Fruit fly (Drosophila melanogaster) Kc167 (cell line): ENCODE results near the gene CG9682.

Experiments
- Myc ChIP-seq: fragments of >200 bp; optimal IDR thresholded peaks from 2 replicates; lab custom pipeline; 2017; ENCODE audit warnings: missing external identifiers
- Sin3A ChIP-seq: fragments of >200 bp; optimal IDR thresholded peaks from 2 replicates; lab custom pipeline; 2018; ENCODE audit warnings: missing external identifiers
- h ChIP-seq: fragments of >200 bp; optimal IDR thresholded peaks from 3 replicates; lab custom pipeline; 2018; ENCODE audit warnings: missing external identifiers
- insv ChIP-seq: fragments of >200 bp; optimal IDR thresholded peaks from 3 replicates; lab custom pipeline; 2018; ENCODE audit warnings: missing external identifiers
- psq ChIP-seq: fragments of >200 bp; optimal IDR thresholded peaks from 2 replicates; lab custom pipeline; 2017; ENCODE audit warnings: missing external identifiers
- ttk ChIP-seq: sonication (Bioruptor generic); optimal IDR thresholded peaks from 2 replicates; lab custom pipeline; 2017; ENCODE audit warnings: missing external identifiers

The CG9682 gene

DNA sequence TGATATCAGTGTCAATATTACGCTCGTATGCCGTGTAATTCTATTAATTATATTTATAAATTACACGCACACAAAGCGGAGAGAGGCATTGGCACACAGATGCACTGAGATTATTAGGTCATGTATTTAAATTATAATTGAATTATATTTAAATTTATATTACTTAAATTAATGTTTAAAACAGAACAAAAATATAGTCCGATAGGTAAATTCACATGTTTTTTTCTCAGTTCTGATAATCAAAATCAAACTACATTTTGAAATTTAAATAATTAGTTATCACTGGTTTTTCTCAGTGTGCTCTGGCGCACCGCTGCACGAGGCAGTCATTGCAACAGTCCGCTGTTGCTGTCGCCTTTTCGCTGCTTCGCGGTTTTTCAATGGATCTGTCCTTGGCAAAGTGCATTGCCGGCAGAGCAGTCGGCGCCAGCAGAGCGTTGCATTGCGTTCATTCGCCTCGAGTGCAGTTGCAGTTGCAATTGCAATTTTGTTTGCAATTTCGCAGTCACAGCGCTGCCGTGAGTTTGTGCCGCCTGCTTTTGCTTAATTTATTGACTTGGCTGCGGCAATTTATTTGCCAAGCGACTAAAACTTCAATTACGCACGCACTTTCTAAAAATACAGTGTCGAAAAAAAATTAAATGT is 42.9 kb downstream of the CG9682 start:
- TF ChIP-seq insv (lab: Kevin White, UChicago) (no peak), h (lab: Kevin White, UChicago) (no peak), ttk (lab: Kevin White, UChicago) (no peak), Sin3A (no peak), psq (lab: Kevin White, UChicago) (no peak), Myc (lab: Kevin White, UChicago) (no peak)

DNA sequence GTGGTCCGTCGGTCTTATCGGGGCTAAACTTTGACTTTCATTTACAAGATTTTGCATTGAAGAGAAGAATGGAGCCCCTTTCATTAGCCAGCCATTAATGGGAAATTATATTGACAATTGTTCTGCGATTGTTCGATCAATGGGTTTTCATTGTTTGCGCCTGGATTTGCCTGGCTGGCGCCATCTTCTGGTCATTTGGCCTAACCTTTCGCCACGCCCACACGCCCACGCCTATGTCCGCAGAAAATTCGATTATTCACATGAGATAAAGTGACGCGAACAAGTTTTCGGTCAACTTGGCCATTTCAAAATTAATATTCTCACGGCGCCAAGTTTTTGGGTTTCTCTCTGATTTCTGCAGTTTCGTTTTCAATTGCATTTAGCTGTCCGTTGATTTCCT is 43.9 kb downstream of the CG9682 start:
- TF ChIP-seq Myc (lab: Kevin White, UChicago), result no peak
- no peak for TF ChIP-seq psq (lab: Kevin White, UChicago)
- no peak for TF ChIP-seq insv (lab: Kevin White, UChicago)
- no peak for TF ChIP-seq ttk (lab: Kevin White, UChicago)

DNA sequence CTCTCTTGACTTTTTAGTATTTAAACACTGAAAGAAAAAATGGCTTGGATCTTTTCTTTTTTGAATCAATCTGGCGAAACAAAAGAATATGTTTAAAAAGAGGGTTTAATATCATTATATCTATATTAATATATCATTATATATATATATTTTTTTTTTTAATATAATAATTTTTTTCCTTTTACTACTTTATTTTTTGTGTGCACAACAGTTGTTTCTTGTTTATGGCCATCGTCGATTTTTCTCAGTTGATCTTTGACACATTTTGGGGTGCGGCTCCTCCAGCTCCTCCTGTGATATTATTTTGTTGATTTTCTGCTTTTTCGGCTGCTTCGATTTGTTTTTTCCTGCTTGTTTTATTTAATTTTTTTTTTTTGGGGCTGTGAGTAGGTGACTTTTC is 44.3 kb downstream of the CG9682 start:
- TF ChIP-seq h (lab: Kevin White, UChicago) (no peak), Myc (lab: Kevin White, UChicago) (no peak), ttk (lab: Kevin White, UChicago) (no peak), insv (lab: Kevin White, UChicago) (no peak), Sin3A (no peak), psq (lab: Kevin White, UChicago) (no peak)

DNA sequence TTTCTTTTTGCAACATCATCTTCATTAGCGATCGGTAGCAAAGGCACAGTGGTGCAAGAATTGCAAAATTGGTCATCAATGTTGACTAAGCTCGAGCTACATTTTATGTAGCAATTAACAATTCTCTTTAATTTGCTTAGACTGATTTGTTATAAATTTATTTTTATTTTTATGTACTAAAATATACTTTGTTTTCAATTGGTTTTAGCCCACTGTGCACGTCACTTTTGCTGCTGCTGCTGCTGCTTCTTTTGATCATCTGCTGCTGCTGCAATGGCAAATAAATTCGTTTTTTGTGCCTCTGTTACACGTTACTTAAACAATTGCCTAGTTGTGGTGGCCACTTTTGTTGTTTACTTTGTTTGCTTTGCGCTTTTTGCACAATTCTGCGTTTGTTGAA is 45.3 kb downstream of the CG9682 start:
- TF ChIP-seq ttk (lab: Kevin White, UChicago) (no peak), Sin3A (no peak), h (lab: Kevin White, UChicago) (no peak), Myc (lab: Kevin White, UChicago) (no peak), psq (lab: Kevin White, UChicago) (no peak), insv (lab: Kevin White, UChicago) (no peak)

DNA sequence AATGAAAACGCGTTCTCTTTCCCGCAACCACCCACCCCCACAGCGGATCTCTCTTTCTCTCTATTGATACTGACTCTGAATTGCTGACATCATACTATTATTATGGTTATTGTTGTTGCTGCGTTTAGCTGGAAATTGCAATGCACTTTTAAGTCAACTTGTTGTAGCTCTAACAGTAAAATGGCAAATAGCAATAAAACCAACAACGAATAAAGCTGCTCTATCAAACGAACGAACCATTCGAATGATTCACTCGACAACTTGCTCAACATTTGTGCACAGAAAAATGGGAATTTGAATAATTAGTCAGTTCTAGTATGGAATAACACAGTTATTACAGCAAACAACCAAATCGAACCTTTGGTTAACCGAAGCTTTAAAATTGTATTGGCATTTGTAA is 46.1 kb downstream of the CG9682 start:
- TF ChIP-seq Sin3A (no peak), psq (lab: Kevin White, UChicago) (no peak), h (lab: Kevin White, UChicago) (no peak)

DNA sequence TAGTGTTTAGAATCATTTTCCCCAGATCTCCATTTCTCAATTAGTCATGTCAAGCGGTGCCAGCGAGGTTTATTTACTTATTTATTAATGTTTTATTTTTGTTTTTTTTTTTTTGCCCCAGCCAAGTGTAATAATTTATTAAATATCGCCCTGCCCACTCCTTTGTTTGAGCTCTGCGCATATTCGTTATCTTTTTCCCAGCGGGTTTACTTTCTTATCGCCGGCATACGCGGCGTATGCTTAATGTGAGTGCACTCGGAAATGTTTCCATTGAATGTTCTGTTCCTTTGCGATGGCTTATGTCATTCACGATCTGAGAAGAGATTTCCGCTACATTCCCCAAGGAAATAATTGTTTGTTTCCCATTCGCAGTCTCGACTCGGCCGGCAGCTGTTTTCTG is 46.9 kb downstream of the CG9682 start:
- TF ChIP-seq psq (lab: Kevin White, UChicago) (no peak), Sin3A (no peak), ttk (lab: Kevin White, UChicago) (no peak), insv (lab: Kevin White, UChicago) (no peak), Myc (lab: Kevin White, UChicago) (no peak), h (lab: Kevin White, UChicago) (no peak)
